Worm (Caenorhabditis elegans) whole organism, young adult: Measurements from ENCODE around the gene fis-1.

Experiments used
- F52B5.7 ChIP-seq: sonication (generic microtip); optimal IDR thresholded peaks from 2 replicates; lab custom pipeline; 2016; ENCODE audit warnings: mild to moderate bottlenecking, missing genetic modification characterization, missing compliant biosample characterization
- dpl-1 ChIP-seq: fragments of 150-350 bp; optimal IDR thresholded peaks from 2 replicates; lab custom pipeline; 2014; ENCODE audit warnings: missing biosample characterization, missing genetic modification reagents, missing genetic modification characterization
- ets-4 ChIP-seq: fragments of 200-800 bp; sonication (Bioruptor generic); optimal IDR thresholded peaks from 2 replicates; lab custom pipeline; 2018; ENCODE audit warnings: mild to moderate bottlenecking, missing genetic modification characterization, missing compliant biosample characterization
- fkh-3 ChIP-seq: sonication (generic microtip); optimal IDR thresholded peaks from 2 replicates; lab custom pipeline; 2016; ENCODE audit warnings: mild to moderate bottlenecking, missing genetic modification characterization, missing compliant biosample characterization
- pha-4 ChIP-seq: fragments of 150-350 bp; sonication (generic microtip); optimal IDR thresholded peaks from 2 replicates; lab custom pipeline; 2014; ENCODE audit warnings: missing biosample characterization, missing genetic modification reagents, missing genetic modification characterization
- ztf-18 ChIP-seq: sonication (generic microtip); optimal IDR thresholded peaks from 2 replicates; lab custom pipeline; 2016; ENCODE audit warnings: missing genotype, mild to moderate bottlenecking, missing genetic modification characterization, missing compliant biosample characterization

DNA sequence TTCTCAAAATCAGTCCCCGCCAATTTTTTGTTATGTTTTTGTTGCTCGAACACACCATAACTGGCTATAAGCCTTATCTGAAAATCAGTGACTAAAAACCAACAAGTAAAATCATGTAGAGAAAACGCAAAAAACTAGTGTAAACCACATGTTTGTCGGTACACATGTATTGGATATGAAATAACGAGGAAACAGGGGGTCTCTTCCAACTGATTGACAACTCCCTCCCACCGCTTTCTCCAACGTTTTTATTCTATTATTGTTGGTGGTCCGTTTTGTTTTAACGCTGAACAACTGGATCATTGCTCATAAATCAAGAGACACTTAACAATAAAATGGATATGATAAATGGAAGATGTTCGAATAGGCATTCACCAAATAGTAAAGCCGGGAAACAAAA is 28.2 kb upstream of the fis-1 start:
- TF ChIP-seq dpl-1, result no peak
- TF ChIP-seq F52B5.7 (tag; lab: Kevin White, UChicago), result no peak
- no peak for TF ChIP-seq ztf-18 (tag; lab: Kevin White, UChicago)
- no peak for TF ChIP-seq pha-4
- TF ChIP-seq fkh-3 (tag; lab: Kevin White, UChicago), result no peak
- no peak for TF ChIP-seq ets-4 (GFP tag; lab: Kevin White, UChicago)
